Fruit fly (Drosophila melanogaster) whole organism, embryonic: Measurements from ENCODE around the gene CG15764.

ENCODE experiments used
- Aef1 ChIP-seq: fragments of 200-800 bp; sonication (Bioruptor generic); IDR thresholded peaks from 3 replicates; pipeline ENCODE4 v1.3.6; 2022; ENCODE audit warnings: missing biosample characterization, missing genetic modification characterization
- CG10209 ChIP-seq: fragments of 200-800 bp; sonication (Bioruptor generic); optimal IDR thresholded peaks from 3 replicates; lab custom pipeline; 2017; ENCODE audit warnings: missing biosample characterization, mild to moderate bottlenecking, missing genetic modification characterization, missing genetic modification reagents
- CG11560 ChIP-seq: fragments of 200-800 bp; sonication (Bioruptor generic); IDR thresholded peaks from 3 replicates; pipeline ENCODE4 v1.3.6; 2022; ENCODE audit warnings: missing biosample characterization, missing genetic modification characterization
- CG13775 ChIP-seq: fragments of 200-800 bp; sonication (Bioruptor generic); optimal IDR thresholded peaks from 3 replicates; lab custom pipeline; 2017; ENCODE audit warnings: missing biosample characterization, mild to moderate bottlenecking, missing genetic modification characterization
- CG14710 ChIP-seq: fragments of 200-800 bp; sonication (Bioruptor generic); optimal IDR thresholded peaks from 3 replicates; lab custom pipeline; 2019; ENCODE audit warnings: missing biosample characterization, mild to moderate bottlenecking, missing genetic modification characterization, moderate library complexity
- CG15269 ChIP-seq: fragments of 200-800 bp; sonication (Bioruptor generic); optimal IDR thresholded peaks from 2 replicates; lab custom pipeline; 2018; ENCODE audit warnings: missing biosample characterization, mild to moderate bottlenecking, missing genetic modification characterization, moderate library complexity
- CG15601 ChIP-seq: fragments of 200-800 bp; sonication (Bioruptor generic); optimal IDR thresholded peaks from 3 replicates; lab custom pipeline; 2019; ENCODE audit warnings: missing biosample characterization, mild to moderate bottlenecking, missing genetic modification characterization, moderate library complexity
- CG1603 ChIP-seq: fragments of 200-800 bp; sonication (Bioruptor generic); optimal IDR thresholded peaks from 2 replicates; lab custom pipeline; 2019; ENCODE audit warnings: missing biosample characterization, mild to moderate bottlenecking, missing genetic modification characterization, moderate library complexity
- CG16863 ChIP-seq: fragments of 200-800 bp; sonication (Bioruptor generic); optimal IDR thresholded peaks from 3 replicates; lab custom pipeline; 2016; ENCODE audit warnings: missing biosample characterization, missing genetic modification characterization
- CG2875 ChIP-seq: fragments of 200-800 bp; sonication (Bioruptor generic); optimal IDR thresholded peaks from 2 replicates; lab custom pipeline; 2017; ENCODE audit warnings: missing biosample characterization, mild to moderate bottlenecking, missing genetic modification characterization, missing genetic modification reagents
- CG30403 ChIP-seq: fragments of 200-800 bp; sonication (Bioruptor generic); optimal IDR thresholded peaks from 3 replicates; lab custom pipeline; 2016; ENCODE audit warnings: missing biosample characterization, missing genetic modification characterization
- CG3163 ChIP-seq: fragments of 200-800 bp; sonication (Bioruptor generic); optimal IDR thresholded peaks from 3 replicates; lab custom pipeline; 2016; ENCODE audit warnings: missing biosample characterization, missing genetic modification characterization
- CG34422 ChIP-seq: fragments of 200-800 bp; sonication (Bioruptor generic); IDR thresholded peaks from 3 replicates; pipeline ENCODE4 v1.3.6; 2022; ENCODE audit warnings: missing biosample characterization, missing genetic modification characterization
- CG3838 ChIP-seq: fragments of 200-800 bp; sonication (Bioruptor generic); optimal IDR thresholded peaks from 3 replicates; lab custom pipeline; 2016; ENCODE audit warnings: missing biosample characterization, missing genetic modification characterization
- CG4282 ChIP-seq: fragments of 200-800 bp; sonication (Bioruptor generic); optimal IDR thresholded peaks from 2 replicates; lab custom pipeline; 2016; ENCODE audit warnings: missing biosample characterization, missing genetic modification characterization
- CG5953 ChIP-seq: fragments of 200-800 bp; sonication (Bioruptor generic); IDR thresholded peaks from 2 replicates; pipeline ENCODE4 v1.3.6; 2022; ENCODE audit warnings: missing biosample characterization, missing genetic modification characterization
- CG6254 ChIP-seq: fragments of 200-800 bp; sonication (Bioruptor generic); optimal IDR thresholded peaks from 3 replicates; lab custom pipeline; 2017; ENCODE audit warnings: mild to moderate bottlenecking, missing biosample characterization, missing genetic modification reagents, missing genetic modification characterization
- CG7556 ChIP-seq: fragments of 200-800 bp; sonication (Bioruptor generic); optimal IDR thresholded peaks from 2 replicates; lab custom pipeline; 2017; ENCODE audit warnings: missing biosample characterization, mild to moderate bottlenecking, missing genetic modification characterization
- CG8281 ChIP-seq: fragments of 200-800 bp; sonication (Bioruptor generic); optimal IDR thresholded peaks from 2 replicates; lab custom pipeline; 2018; ENCODE audit warnings: missing biosample characterization, mild to moderate bottlenecking, missing genetic modification characterization, moderate library complexity
- CG8765 ChIP-seq: fragments of 200-800 bp; sonication (Bioruptor generic); IDR thresholded peaks from 2 replicates; pipeline ENCODE4 v1.3.6; 2022; ENCODE audit warnings: missing biosample characterization, missing genetic modification characterization
- CG9437 ChIP-seq: fragments of 200-800 bp; sonication (Bioruptor generic); optimal IDR thresholded peaks from 2 replicates; lab custom pipeline; 2018; ENCODE audit warnings: missing biosample characterization, mild to moderate bottlenecking, missing genetic modification characterization
- D ChIP-seq, 2 experiments: fragments of 200-800 bp in 1 of 2; fragments of >200 bp in 1 of 2; sonication (Bioruptor generic) in 1 of 2; optimal IDR thresholded peaks; 2 replicates in 1 of 2; 3 replicates in 1 of 2; lab custom pipeline; 2017; ENCODE audit warnings: mild to moderate bottlenecking in 1 of 2, missing biosample characterization in 1 of 2, missing genetic modification characterization in 1 of 2, missing genetic modification reagents in 1 of 2
- Dfd ChIP-seq, 2 experiments: fragments of >200 bp; optimal IDR thresholded peaks; 2 replicates each; lab custom pipeline; 2017; ENCODE audit warnings: missing biosample characterization in 2 of 2, missing genetic modification characterization in 2 of 2
- HHEX ChIP-seq: fragments of 200-800 bp; sonication (Bioruptor generic); optimal IDR thresholded peaks from 3 replicates; lab custom pipeline; 2017; ENCODE audit warnings: missing biosample characterization, mild to moderate bottlenecking, missing genetic modification characterization, missing genetic modification reagents
- HLH54F ChIP-seq: fragments of 200-800 bp; sonication (Bioruptor generic); optimal IDR thresholded peaks from 3 replicates; lab custom pipeline; 2016; ENCODE audit warnings: missing biosample characterization, missing genetic modification characterization
- Hmx ChIP-seq: fragments of 200-800 bp; sonication (Bioruptor generic); optimal IDR thresholded peaks from 2 replicates; lab custom pipeline; 2016; ENCODE audit warnings: missing biosample characterization, missing genetic modification characterization
- Hr3 ChIP-seq: fragments of 200-800 bp; sonication (Bioruptor generic); optimal IDR thresholded peaks from 3 replicates; lab custom pipeline; 2016; ENCODE audit warnings: missing biosample characterization, missing genetic modification characterization
- Kr ChIP-seq: fragments of 200-800 bp; sonication (Bioruptor generic); optimal IDR thresholded peaks from 2 replicates; lab custom pipeline; 2017; ENCODE audit warnings: missing biosample characterization, mild to moderate bottlenecking, missing genetic modification characterization
- Mrtf ChIP-seq: fragments of 200-800 bp; sonication (Bioruptor generic); IDR thresholded peaks from 3 replicates; pipeline ENCODE4 v1.3.6; 2022; ENCODE audit warnings: missing biosample characterization, missing genetic modification characterization
- NC2α ChIP-seq: fragments of 200-800 bp; sonication (Bioruptor generic); optimal IDR thresholded peaks from 2 replicates; lab custom pipeline; 2016; ENCODE audit warnings: missing biosample characterization, missing genetic modification characterization
- Rfx ChIP-seq: fragments of 200-800 bp; sonication (Bioruptor generic); IDR thresholded peaks from 2 replicates; pipeline ENCODE4 v1.3.6; 2022; ENCODE audit warnings: missing biosample characterization, missing genetic modification characterization
- Scr ChIP-seq: fragments of 200-800 bp; sonication (Bioruptor generic); IDR thresholded peaks from 2 replicates; pipeline ENCODE4 v1.3.6; 2022; ENCODE audit warnings: missing biosample characterization, missing genetic modification characterization; ENCODE audit not compliant: partially characterized antibody
- Sry-β ChIP-seq: fragments of 200-800 bp; sonication (Bioruptor generic); optimal IDR thresholded peaks from 2 replicates; lab custom pipeline; 2018; ENCODE audit warnings: missing biosample characterization, mild to moderate bottlenecking, missing genetic modification characterization, moderate library complexity
- Xbp1 ChIP-seq: fragments of 200-800 bp; sonication (Bioruptor generic); optimal IDR thresholded peaks from 3 replicates; lab custom pipeline; 2016; ENCODE audit warnings: missing biosample characterization, mild to moderate bottlenecking, missing genetic modification characterization
- ab ChIP-seq: fragments of 200-800 bp; sonication (Bioruptor generic); optimal IDR thresholded peaks from 2 replicates; lab custom pipeline; 2016; ENCODE audit warnings: missing biosample characterization, missing genetic modification characterization
- chm ChIP-seq: fragments of 200-800 bp; sonication (Bioruptor generic); IDR thresholded peaks from 2 replicates; pipeline ENCODE4 v1.3.6; 2022; ENCODE audit warnings: missing biosample characterization, missing genetic modification characterization
- danr ChIP-seq: fragments of 200-800 bp; sonication (Bioruptor generic); IDR thresholded peaks from 2 replicates; pipeline ENCODE4 v1.3.6; 2022; ENCODE audit warnings: missing biosample characterization, missing genetic modification characterization
- ewg ChIP-seq: fragments of 200-800 bp; sonication (Bioruptor generic); optimal IDR thresholded peaks from 3 replicates; lab custom pipeline; 2017; ENCODE audit warnings: mild to moderate bottlenecking, missing biosample characterization, missing genetic modification reagents, missing genetic modification characterization
- grau ChIP-seq: fragments of 200-800 bp; optimal IDR thresholded peaks from 3 replicates; lab custom pipeline; 2019; ENCODE audit warnings: missing biosample characterization, mild to moderate bottlenecking, missing genetic modification characterization, moderate library complexity
- jumu ChIP-seq: fragments of 200-800 bp; sonication (Bioruptor generic); optimal IDR thresholded peaks from 3 replicates; lab custom pipeline; 2016; ENCODE audit warnings: missing biosample characterization, missing genetic modification characterization
- ken ChIP-seq: fragments of 200-800 bp; sonication (Bioruptor generic); IDR thresholded peaks from 3 replicates; pipeline ENCODE4 v1.3.6; 2022; ENCODE audit warnings: missing biosample characterization, missing genetic modification characterization
- klu ChIP-seq: fragments of 200-800 bp; sonication (Bioruptor generic); IDR thresholded peaks from 2 replicates; pipeline ENCODE4 v1.3.6; 2022; ENCODE audit warnings: missing biosample characterization, missing genetic modification characterization
- nmo ChIP-seq: fragments of 200-800 bp; sonication (Bioruptor generic); optimal IDR thresholded peaks from 2 replicates; lab custom pipeline; 2018; ENCODE audit warnings: missing biosample characterization, mild to moderate bottlenecking, missing genetic modification characterization, moderate library complexity
- oc ChIP-seq: fragments of 200-800 bp; sonication (Bioruptor generic); optimal IDR thresholded peaks from 2 replicates; lab custom pipeline; 2018; ENCODE audit warnings: missing biosample characterization, mild to moderate bottlenecking, missing genetic modification characterization, moderate library complexity
- pita ChIP-seq: fragments of 200-800 bp; sonication (Bioruptor generic); optimal IDR thresholded peaks from 2 replicates; lab custom pipeline; 2017; ENCODE audit warnings: missing biosample characterization, mild to moderate bottlenecking, missing genetic modification characterization
- prd ChIP-seq, 3 experiments: fragments of >200 bp in 2 of 3; fragments of 200-800 bp in 1 of 3; sonication (Bioruptor generic) in 1 of 3; optimal IDR thresholded peaks in 2 of 3; IDR thresholded peaks in 1 of 3; 2 replicates in 2 of 3; 3 replicates in 1 of 3; pipeline versions ENCODE4 v1.3.6 to Lab custom; 2017 to 2022; ENCODE audit warnings: missing biosample characterization in 1 of 3, missing genetic modification characterization in 1 of 3
- row ChIP-seq: fragments of 200-800 bp; sonication (Bioruptor generic); IDR thresholded peaks from 3 replicates; pipeline ENCODE4 v1.3.6; 2022; ENCODE audit warnings: missing biosample characterization, missing genetic modification characterization
- schlank ChIP-seq: fragments of 200-800 bp; sonication (Bioruptor generic); optimal IDR thresholded peaks from 2 replicates; lab custom pipeline; 2018; ENCODE audit warnings: missing biosample characterization, mild to moderate bottlenecking, missing genetic modification characterization
- tap ChIP-seq: fragments of 200-800 bp; optimal IDR thresholded peaks from 3 replicates; lab custom pipeline; 2019; ENCODE audit warnings: missing biosample characterization, mild to moderate bottlenecking, missing genetic modification characterization, moderate library complexity
- vvl ChIP-seq: fragments of 200-800 bp; sonication (Bioruptor generic); IDR thresholded peaks from 2 replicates; pipeline ENCODE4 v1.3.6; 2022; ENCODE audit warnings: missing biosample characterization, missing genetic modification characterization

The CG15764 gene

dm6 chrX:5888933-5889332 is 20.0 kb downstream of the CG15764 start (continued):
- TF ChIP-seq CG8281 (tag; lab: Kevin White, UChicago) (no peak), schlank (tag; lab: Kevin White, UChicago) (no peak), CG2875 (GFP tag; lab: Kevin White, UChicago) (no peak), CG15269 (peak; percentile 15), klu (GFP tag; lab: Robert Waterston, UW) (no peak), CG3838 (GFP tag; lab: Kevin White, UChicago) (no peak), ab (GFP tag; lab: Kevin White, UChicago) (no peak), HLH54F (GFP tag; lab: Kevin White, UChicago) (no peak), CG4282 (GFP tag; lab: Kevin White, UChicago) (no peak), CG3163 (no peak), oc (tag; lab: Kevin White, UChicago) (peak; percentile 52), CG30403 (no peak), CG7556 (no peak), CG13775 (GFP tag; lab: Kevin White, UChicago) (no peak), CG34422 (GFP tag; lab: Robert Waterston, UW) (0 out of 3 replicates have a peak, but pooled peaks have one; percentile 42), Mrtf (GFP tag; lab: Robert Waterston, UW) (0 out of 3 replicates have a peak, but pooled peaks have one; percentile 6), Sry-β (GFP tag; lab: Kevin White, UChicago) (no peak), Hr3 (GFP tag; lab: Kevin White, UChicago) (peak; percentile 2), Scr (no peak), NC2α (GFP tag; lab: Kevin White, UChicago) (no peak), CG16863 (GFP tag; lab: Kevin White, UChicago) (peak; percentile 34), Rfx (GFP tag; lab: Robert Waterston, UW) (0 out of 2 replicates have a peak, but pooled peaks have one; percentile 22), prd (optimal IDR thresholded peaks at IDR 0.05; lab: Kevin White, UChicago) (no peak), prd (GFP tag; IDR thresholded peaks at IDR 0.05; lab: Robert Waterston, UW) (peak; percentile 42; the same call in 2 of the 3 replicates), grau (tag; lab: Kevin White, UChicago) (peak; percentile 27), CG14710 (tag; lab: Kevin White, UChicago) (peak; percentile 34), row (peak; percentile 80), vvl (GFP tag; lab: Robert Waterston, UW) (peak; percentile 53; the same call in 1 of the 2 replicates), nmo (GFP tag; lab: Kevin White, UChicago) (peak; percentile 10), Aef1 (GFP tag; lab: Robert Waterston, UW) (no peak), CG8765 (GFP tag; lab: Robert Waterston, UW) (no peak), CG11560 (tag; lab: Robert Waterston, UW) (no peak), CG15601 (tag; lab: Kevin White, UChicago) (peak; percentile 43), D (optimal IDR thresholded peaks at IDR 0.05; lab: Kevin White, UChicago) (no peak), D (GFP tag; optimal IDR thresholded peaks at IDR 0.05; lab: Kevin White, UChicago) (peak; percentile 48), Xbp1 (peak; percentile 20), Kr (GFP tag; lab: Kevin White, UChicago) (no peak), tap (tag; lab: Kevin White, UChicago) (no peak), ewg (GFP tag; lab: Kevin White, UChicago) (peak; percentile 52), ken (0 out of 3 replicates have a peak, but pooled peaks have one; percentile 48), pita (GFP tag; lab: Kevin White, UChicago) (no peak), Hmx (GFP tag; lab: Kevin White, UChicago) (no peak), chm (GFP tag; lab: Robert Waterston, UW) (peak; percentile 61; the same call in 1 of the 2 replicates), danr (no peak), CG6254 (peak; percentile 27), Dfd (GFP tag; optimal IDR thresholded peaks at IDR 0.05; lab: Kevin White, UChicago) (no peak), CG1603 (peak; percentile 63), HHEX (GFP tag; lab: Kevin White, UChicago) (no peak), jumu (GFP tag; lab: Kevin White, UChicago) (peak; percentile 28), CG5953 (no peak), CG9437 (no peak), CG10209 (no peak)
